Worm (Caenorhabditis elegans): ENCODE measurements around the gene tlk-1.

- TF ChIP-seq elt-2 (tag; optimal IDR thresholded peaks at IDR 0.05) (peak; percentile 76), elt-3 (tag; optimal IDR thresholded peaks at IDR 0.05) (no peak), skn-1 (tag; optimal IDR thresholded peaks at IDR 0.05) (no peak)
Observed at ce11 chrIII:9713862-9714261, 14.2 kb downstream of the tlk-1 start, which contains the start of gene ncx-6.

All from whole organism, L3 larva.